Worm (Caenorhabditis elegans): ENCODE data around the gene acl-12.

DNA sequence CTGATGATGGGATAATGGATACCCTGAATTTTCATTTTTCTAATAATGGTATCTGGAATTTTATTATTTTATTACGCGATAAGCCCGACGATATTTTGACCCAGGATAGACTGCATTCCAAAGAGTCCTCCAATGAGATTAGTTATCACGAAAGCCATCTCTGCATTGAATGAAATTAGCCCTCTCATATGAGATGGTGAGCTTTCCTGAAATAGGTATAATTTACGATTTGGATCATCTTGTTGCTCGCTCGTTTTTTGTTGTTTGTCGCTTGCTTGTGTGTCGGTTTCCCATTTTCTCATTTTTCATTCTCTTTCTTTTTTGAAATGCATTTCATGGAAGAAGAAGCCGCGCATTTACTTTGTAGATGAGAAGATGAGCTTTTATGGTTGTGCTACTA is 49.1 kb upstream of the acl-12 start:
- TF ChIP-seq unc-62 (GFP tag; optimal IDR thresholded peaks at IDR 0.05): no peak
- no peak for TF ChIP-seq zag-1 (tag; optimal IDR thresholded peaks at IDR 0.05)
- TF ChIP-seq nhr-76 (tag; optimal IDR thresholded peaks at IDR 0.05): no peak
